Worm (Caenorhabditis elegans): ENCODE data around the gene eef-1A.2.

eef-1A.2 gene

DNA sequence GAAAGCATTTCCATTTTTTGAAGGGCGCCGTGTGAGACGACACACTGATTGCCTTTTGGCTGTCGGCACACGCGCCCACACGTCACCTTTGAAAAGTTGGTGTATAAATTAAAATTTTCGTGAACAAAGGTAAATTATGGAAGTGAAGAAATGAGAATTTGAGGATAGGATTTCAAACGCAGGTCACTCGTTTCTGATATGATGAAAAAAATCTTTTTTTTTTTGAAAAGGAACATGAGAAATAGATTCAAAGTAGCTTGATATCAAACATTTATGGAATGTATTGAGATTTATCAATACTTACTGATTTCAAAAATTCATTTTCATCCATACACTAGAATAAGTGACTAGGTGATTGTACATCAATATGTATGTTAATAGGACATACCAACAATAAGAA lies 5.9 kb upstream of the eef-1A.2 start:
- no peak for TF ChIP-seq ceh-22 (tag; optimal IDR thresholded peaks at IDR 0.05)
- TF ChIP-seq mec-3 (tag; optimal IDR thresholded peaks at IDR 0.05; ENCODE audit: borderline replicate concordance) = no peak
- TF ChIP-seq syd-9 (tag; optimal IDR thresholded peaks at IDR 0.05) = no peak
- no peak for TF ChIP-seq madf-2 (tag; optimal IDR thresholded peaks at IDR 0.05)
- no peak for TF ChIP-seq tbx-2 (tag; optimal IDR thresholded peaks at IDR 0.05)
- no peak for TF ChIP-seq C08G9.2 (tag; optimal IDR thresholded peaks at IDR 0.05)
- no peak for TF ChIP-seq pax-1 (tag; optimal IDR thresholded peaks at IDR 0.05)
- TF ChIP-seq unc-55 (GFP tag; optimal IDR thresholded peaks at IDR 0.05) = no peak
- TF ChIP-seq unc-42 (tag; optimal IDR thresholded peaks at IDR 0.05) = no peak

DNA sequence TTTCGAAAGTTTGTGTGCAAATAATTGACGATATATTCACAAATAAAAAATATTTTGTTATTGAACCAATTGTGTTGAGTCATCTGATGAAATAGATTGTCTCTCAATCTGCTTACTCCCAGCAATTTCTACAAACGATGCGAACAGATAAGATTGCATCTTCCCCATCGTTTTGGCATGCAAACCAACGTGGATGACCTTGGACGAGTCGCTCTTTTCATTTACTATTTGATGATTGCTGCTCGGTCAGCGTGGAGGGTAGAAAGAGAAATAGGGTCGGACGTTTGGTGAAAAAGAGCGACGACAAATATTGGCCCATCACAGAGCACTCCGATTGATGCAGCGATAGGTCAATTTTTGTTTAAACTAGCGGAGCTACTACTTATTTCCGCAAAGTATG lies 2.3 kb downstream of the eef-1A.2 start:
- no peak for TF ChIP-seq Y22D7AL.16 (tag; optimal IDR thresholded peaks at IDR 0.05)
- peak; percentile 66 for TF ChIP-seq nfya-1 (tag; optimal IDR thresholded peaks at IDR 0.05)
- no peak for TF ChIP-seq C38D4.7 (GFP tag; optimal IDR thresholded peaks at IDR 0.05)
- no peak for TF ChIP-seq pag-3 (tag; optimal IDR thresholded peaks at IDR 0.05; ENCODE audit: borderline replicate concordance)
- TF ChIP-seq tbx-2 (tag; optimal IDR thresholded peaks at IDR 0.05) = peak; percentile 21
- peak; percentile 46 for TF ChIP-seq ceh-34 (tag; optimal IDR thresholded peaks at IDR 0.05)
- no peak for TF ChIP-seq fax-1 (tag; optimal IDR thresholded peaks at IDR 0.05)
- peak; percentile 63 for TF ChIP-seq ama-1 (optimal IDR thresholded peaks at IDR 0.05)
- peak; percentile 18 for TF ChIP-seq rnt-1 (tag; optimal IDR thresholded peaks at IDR 0.05)
- peak; percentile 24 for TF ChIP-seq dve-1 (tag; optimal IDR thresholded peaks at IDR 0.05)
- no peak for TF ChIP-seq madf-2 (tag; optimal IDR thresholded peaks at IDR 0.05)
- peak; percentile 44 for TF ChIP-seq elt-2 (tag; optimal IDR thresholded peaks at IDR 0.05)
- no peak for TF ChIP-seq nhr-232 (tag; optimal IDR thresholded peaks at IDR 0.05)

DNA sequence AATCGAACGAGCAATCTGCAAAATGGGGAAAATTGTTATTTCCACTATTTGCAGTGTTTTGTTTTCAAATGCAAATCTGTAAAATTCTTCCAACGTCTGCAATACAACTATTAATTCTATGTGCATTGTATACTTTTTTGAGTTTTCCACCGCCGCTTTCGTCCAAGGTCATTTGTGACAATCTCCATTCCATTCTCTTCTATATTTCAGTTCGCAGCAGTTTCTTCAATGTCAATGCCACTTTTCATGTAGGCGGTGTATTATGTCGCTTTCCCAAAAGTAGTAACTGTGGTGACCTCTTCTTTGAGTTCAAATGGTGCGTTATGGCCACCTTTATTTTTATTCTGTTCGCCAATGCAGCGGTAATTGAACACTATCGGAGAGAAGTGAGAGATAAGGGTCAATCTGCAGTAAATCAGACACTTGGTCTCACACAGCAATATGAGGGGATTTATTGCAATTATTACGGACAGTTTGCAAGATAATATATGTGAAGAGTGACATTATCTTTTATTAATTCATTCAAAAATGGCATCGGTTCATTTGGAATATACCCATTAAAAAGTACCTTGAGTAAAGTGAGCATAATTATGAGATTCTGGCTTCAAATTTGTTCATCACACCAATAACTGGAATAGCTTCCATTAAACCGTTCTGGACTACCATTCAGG lies 3.3 kb downstream of the eef-1A.2 start:
- TF ChIP-seq syd-9 (tag; optimal IDR thresholded peaks at IDR 0.05) (no peak), lim-6 (tag; optimal IDR thresholded peaks at IDR 0.05) (no peak), ceh-14 (tag; optimal IDR thresholded peaks at IDR 0.05) (no peak), pha-2 (tag; optimal IDR thresholded peaks at IDR 0.05) (no peak), elt-4 (tag; optimal IDR thresholded peaks at IDR 0.05) (no peak), npax-4 (tag; optimal IDR thresholded peaks at IDR 0.05) (no peak), F13H6.1 (tag; optimal IDR thresholded peaks at IDR 0.05) (no peak), ttx-3 (tag; optimal IDR thresholded peaks at IDR 0.05) (no peak), ceh-24 (tag; optimal IDR thresholded peaks at IDR 0.05) (no peak)

DNA sequence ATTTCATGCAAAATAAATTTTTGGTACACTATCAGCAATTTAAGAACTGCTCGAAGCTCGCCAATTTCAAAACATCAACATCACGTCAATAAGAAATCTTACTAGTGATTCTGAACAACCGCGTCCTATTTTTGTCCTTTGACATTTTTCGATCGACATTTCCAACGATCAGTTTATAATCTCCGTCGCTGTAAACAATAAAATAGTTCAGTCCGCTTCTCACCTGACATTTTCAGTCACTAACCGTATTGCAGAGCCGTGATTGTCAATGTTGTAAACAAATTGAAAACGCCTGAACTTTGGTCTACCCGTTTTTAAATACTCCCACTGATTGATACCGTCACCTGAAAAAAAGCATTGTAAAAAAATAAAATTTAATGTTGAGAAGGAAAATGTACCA lies 4.5 kb downstream of the eef-1A.2 start:
- TF ChIP-seq ceh-34 (tag; optimal IDR thresholded peaks at IDR 0.05) (no peak), K02D7.2 (tag; optimal IDR thresholded peaks at IDR 0.05) (no peak), nfya-1 (tag; optimal IDR thresholded peaks at IDR 0.05) (no peak), tbx-7 (tag; optimal IDR thresholded peaks at IDR 0.05) (no peak), ceh-45 (GFP tag; IDR thresholded peaks at IDR 0.05) (no peak), ceh-9 (tag; optimal IDR thresholded peaks at IDR 0.05) (no peak), ceh-19 (GFP tag; optimal IDR thresholded peaks at IDR 0.05) (no peak), ceh-48 (tag; optimal IDR thresholded peaks at IDR 0.05) (no peak), hlh-30 (tag; optimal IDR thresholded peaks at IDR 0.05; ENCODE audit: insufficient read depth) (no peak), unc-86 (tag; optimal IDR thresholded peaks at IDR 0.05) (no peak), Y22D7AL.16 (tag; optimal IDR thresholded peaks at IDR 0.05) (no peak), hlh-15 (tag; optimal IDR thresholded peaks at IDR 0.05) (no peak), hlh-13 (GFP tag; optimal IDR thresholded peaks at IDR 0.05) (no peak), sdc-2 (tag; optimal IDR thresholded peaks at IDR 0.05) (no peak), ceh-30 (tag; optimal IDR thresholded peaks at IDR 0.05) (no peak), C08G9.2 (tag; optimal IDR thresholded peaks at IDR 0.05) (no peak), ahr-1 (tag; optimal IDR thresholded peaks at IDR 0.05) (no peak), nhr-11 (tag; optimal IDR thresholded peaks at IDR 0.05) (no peak)

Data from whole organism, late embryonic.